Worm (Caenorhabditis elegans) whole organism, L3 larva: ENCODE results near the gene Y105C5B.3.

ENCODE experiments used
- R02D3.7 ChIP-seq: fragments of 150-350 bp; optimal IDR thresholded peaks from 2 replicates; lab custom pipeline; 2014; ENCODE audit warnings: missing biosample characterization, missing genetic modification characterization
- ZK546.5 ChIP-seq: sonication (generic microtip); optimal IDR thresholded peaks from 2 replicates; lab custom pipeline; 2017; ENCODE audit warnings: missing biosample characterization, missing genetic modification characterization
- aly-2 ChIP-seq: fragments of 150-350 bp; optimal IDR thresholded peaks from 2 replicates; lab custom pipeline; 2014; ENCODE audit warnings: missing biosample characterization, missing genetic modification characterization
- ama-1 ChIP-seq: fragments of 150-350 bp; optimal IDR thresholded peaks from 2 replicates; lab custom pipeline; 2018
- ceh-16 ChIP-seq: sonication (generic microtip); optimal IDR thresholded peaks from 2 replicates; lab custom pipeline; 2017; ENCODE audit warnings: missing biosample characterization, missing genetic modification characterization
- ceh-82 ChIP-seq: fragments of 150-350 bp; optimal IDR thresholded peaks from 2 replicates; lab custom pipeline; 2014; ENCODE audit warnings: missing biosample characterization, missing genetic modification characterization
- ceh-9 ChIP-seq: sonication (generic microtip); optimal IDR thresholded peaks from 2 replicates; lab custom pipeline; 2018; ENCODE audit warnings: missing biosample characterization, missing genetic modification characterization
- daf-12 ChIP-seq: fragments of 150-350 bp; optimal IDR thresholded peaks from 2 replicates; lab custom pipeline; 2014; ENCODE audit warnings: missing biosample characterization, missing genetic modification reagents, missing genetic modification characterization
- egl-27 ChIP-seq: sonication (generic microtip); optimal IDR thresholded peaks from 4 replicates; lab custom pipeline; 2017; ENCODE audit warnings: missing biosample characterization, missing genetic modification reagents, missing genetic modification characterization
- egl-5 ChIP-seq: fragments of 150-350 bp; optimal IDR thresholded peaks from 2 replicates; lab custom pipeline; 2017; ENCODE audit warnings: missing biosample characterization, missing genetic modification reagents, missing genetic modification characterization, inconsistent platforms
- elt-2 ChIP-seq: sonication (generic microtip); optimal IDR thresholded peaks from 2 replicates; lab custom pipeline; 2016; ENCODE audit warnings: missing genetic modification reagents, mild to moderate bottlenecking, missing genetic modification characterization, missing compliant biosample characterization
- elt-3 ChIP-seq, 3 experiments: fragments of 150-350 bp in 1 of 3; sonication (generic microtip) in 2 of 3; optimal IDR thresholded peaks; 2 replicates in 2 of 3; 4 replicates in 1 of 3; lab custom pipeline; 2014 to 2017; ENCODE audit warnings: missing biosample characterization in 3 of 3, missing genetic modification characterization in 3 of 3
- eor-1 ChIP-seq, 2 experiments: fragments of 150-350 bp; optimal IDR thresholded peaks; 2 replicates each; lab custom pipeline; 2014 to 2018; ENCODE audit warnings: missing biosample characterization in 2 of 2, missing genetic modification characterization in 2 of 2
- fkh-10 ChIP-seq: sonication (generic microtip); optimal IDR thresholded peaks from 2 replicates; lab custom pipeline; 2017; ENCODE audit warnings: missing biosample characterization, missing genetic modification reagents, missing genetic modification characterization
- fkh-2 ChIP-seq: fragments of 150-350 bp; optimal IDR thresholded peaks from 2 replicates; lab custom pipeline; 2014; ENCODE audit warnings: missing biosample characterization, missing genetic modification reagents, missing genetic modification characterization
- jun-1 ChIP-seq: fragments of 150-350 bp; optimal IDR thresholded peaks from 2 replicates; lab custom pipeline; 2014; ENCODE audit warnings: missing biosample characterization, missing genetic modification reagents, missing genetic modification characterization
- lin-15B ChIP-seq: fragments of 150-350 bp; optimal IDR thresholded peaks from 2 replicates; lab custom pipeline; 2014; ENCODE audit warnings: missing biosample characterization, missing genetic modification characterization
- lin-39 ChIP-seq: fragments of 150-350 bp; optimal IDR thresholded peaks from 2 replicates; lab custom pipeline; 2018; ENCODE audit warnings: missing biosample characterization, missing genetic modification reagents, missing genetic modification characterization
- lsy-12 ChIP-seq: sonication (generic microtip); optimal IDR thresholded peaks from 2 replicates; lab custom pipeline; 2016; ENCODE audit warnings: mild to moderate bottlenecking, missing genetic modification characterization, missing compliant biosample characterization
- mdl-1 ChIP-seq: fragments of 150-350 bp; optimal IDR thresholded peaks from 2 replicates; lab custom pipeline; 2014; ENCODE audit warnings: missing biosample characterization, missing genetic modification characterization
- mml-1 ChIP-seq: fragments of 150-350 bp; sonication (generic microtip); optimal IDR thresholded peaks from 3 replicates; lab custom pipeline; 2014; ENCODE audit warnings: missing biosample characterization, missing genetic modification characterization
- nhr-11 ChIP-seq: fragments of 150-350 bp; optimal IDR thresholded peaks from 2 replicates; lab custom pipeline; 2014; ENCODE audit warnings: missing biosample characterization, missing genetic modification characterization
- nhr-12 ChIP-seq: fragments of 150-350 bp; optimal IDR thresholded peaks from 2 replicates; lab custom pipeline; 2014; ENCODE audit warnings: missing biosample characterization, missing genetic modification characterization
- nhr-23 ChIP-seq: fragments of 150-350 bp; optimal IDR thresholded peaks from 2 replicates; lab custom pipeline; 2014; ENCODE audit warnings: missing biosample characterization, missing genetic modification reagents, missing genetic modification characterization
- nhr-237 ChIP-seq: fragments of 150-350 bp; optimal IDR thresholded peaks from 2 replicates; lab custom pipeline; 2014; ENCODE audit warnings: missing biosample characterization, missing genetic modification characterization
- nhr-25 ChIP-seq: sonication (generic microtip); optimal IDR thresholded peaks from 2 replicates; lab custom pipeline; 2017; ENCODE audit warnings: missing biosample characterization, missing genetic modification characterization
- nhr-28 ChIP-seq: fragments of 150-350 bp; optimal IDR thresholded peaks from 2 replicates; lab custom pipeline; 2014; ENCODE audit warnings: missing biosample characterization, missing genetic modification characterization
- nhr-67 ChIP-seq: fragments of 150-350 bp; optimal IDR thresholded peaks from 2 replicates; lab custom pipeline; 2014; ENCODE audit warnings: missing biosample characterization, missing genetic modification characterization
- nhr-76 ChIP-seq: fragments of 150-350 bp; sonication (generic microtip); optimal IDR thresholded peaks from 5 replicates; lab custom pipeline; 2014; ENCODE audit warnings: missing biosample characterization, missing genetic modification characterization
- nhr-77 ChIP-seq: fragments of 150-350 bp; optimal IDR thresholded peaks from 2 replicates; lab custom pipeline; 2014; ENCODE audit warnings: missing biosample characterization, missing genetic modification characterization
- pqm-1 ChIP-seq: fragments of 150-350 bp; optimal IDR thresholded peaks from 2 replicates; lab custom pipeline; 2017; ENCODE audit warnings: missing biosample characterization, missing genetic modification characterization, inconsistent platforms
- sea-2 ChIP-seq: fragments of 150-350 bp; sonication (generic microtip); optimal IDR thresholded peaks from 4 replicates; lab custom pipeline; 2014; ENCODE audit warnings: missing biosample characterization, missing genetic modification reagents, missing genetic modification characterization
- skn-1 ChIP-seq: fragments of 150-350 bp; optimal IDR thresholded peaks from 2 replicates; lab custom pipeline; 2014; ENCODE audit warnings: missing biosample characterization, missing genetic modification characterization
- snpc-4 ChIP-seq: fragments of 150-350 bp; optimal IDR thresholded peaks from 2 replicates; lab custom pipeline; 2014; ENCODE audit warnings: missing biosample characterization, missing genetic modification characterization
- unc-39 ChIP-seq: sonication (generic microtip); optimal IDR thresholded peaks from 4 replicates; lab custom pipeline; 2017; ENCODE audit warnings: missing biosample characterization, missing genetic modification characterization
- unc-62 ChIP-seq: fragments of 150-350 bp; sonication (generic microtip); optimal IDR thresholded peaks from 4 replicates; lab custom pipeline; 2014; ENCODE audit warnings: missing biosample characterization, missing genetic modification reagents, missing genetic modification characterization
- ztf-11 ChIP-seq: fragments of 150-350 bp; optimal IDR thresholded peaks from 2 replicates; lab custom pipeline; 2014; ENCODE audit warnings: missing biosample characterization, missing genetic modification characterization

The Y105C5B.3 gene

ce11 chrIV:15883922-15884321, at the start of gene Y105C5B.3:
Y105C5B.3 (plus strand) TSS chrIV:15884222.
- TF ChIP-seq fkh-2 (no peak), fkh-10 (GFP tag; lab: Kevin White, UChicago) (no peak), nhr-77 (tag; lab: Kevin White, UChicago) (no peak), skn-1 (tag; lab: Kevin White, UChicago) (no peak), ztf-11 (tag; lab: Kevin White, UChicago) (no peak), lin-15B (no peak), ceh-82 (tag; lab: Kevin White, UChicago) (no peak), ceh-9 (no peak), mdl-1 (no peak), egl-5 (tag; lab: Kevin White, UChicago) (no peak), nhr-25 (tag; lab: Kevin White, UChicago) (no peak), unc-39 (no peak), lin-39 (tag; lab: Kevin White, UChicago) (no peak), mml-1 (tag; lab: Kevin White, UChicago) (no peak)

ce11 chrIV:15844064-15844463, 40.0 kb upstream of the Y105C5B.3 start:
- TF ChIP-seq egl-27 (no peak), lin-39 (tag; lab: Kevin White, UChicago) (no peak), fkh-10 (GFP tag; lab: Kevin White, UChicago) (no peak), nhr-23 (tag; lab: Kevin White, UChicago) (no peak), nhr-28 (tag; lab: Kevin White, UChicago) (no peak), R02D3.7 (tag; lab: Kevin White, UChicago) (no peak), ztf-11 (tag; lab: Kevin White, UChicago) (no peak), nhr-12 (tag; lab: Kevin White, UChicago) (no peak), nhr-76 (tag; lab: Kevin White, UChicago) (no peak), daf-12 (tag; lab: Kevin White, UChicago) (no peak), ceh-16 (tag; lab: Kevin White, UChicago) (no peak), lin-15B (no peak), nhr-237 (tag; lab: Kevin White, UChicago) (no peak), lsy-12 (tag; lab: Kevin White, UChicago) (no peak), elt-3 (tag; optimal IDR thresholded peaks at IDR 0.05; lab: Kevin White, UChicago) (no peak), ama-1 (no peak), eor-1 (tag; optimal IDR thresholded peaks at IDR 0.05; lab: Kevin White, UChicago) (no peak), snpc-4 (tag; lab: Kevin White, UChicago) (no peak), elt-2 (no peak), nhr-11 (tag; lab: Kevin White, UChicago) (no peak)

ce11 chrIV:15846553-15846952, 37.5 kb upstream of the Y105C5B.3 start, which contains the start of gene Y105C5A.1270:
Y105C5A.1270 (minus strand) TSS chrIV:15846653.
- TF ChIP-seq R02D3.7 (tag; lab: Kevin White, UChicago) (no peak), ceh-16 (tag; lab: Kevin White, UChicago) (no peak), skn-1 (tag; lab: Kevin White, UChicago) (no peak), mdl-1 (no peak), elt-2 (no peak), sea-2 (GFP tag; lab: Kevin White, UChicago) (no peak), unc-39 (no peak), jun-1 (tag; lab: Kevin White, UChicago) (no peak), nhr-77 (tag; lab: Kevin White, UChicago) (no peak), mml-1 (tag; lab: Kevin White, UChicago) (no peak), nhr-67 (tag; lab: Kevin White, UChicago) (no peak), aly-2 (tag; lab: Kevin White, UChicago) (no peak), daf-12 (tag; lab: Kevin White, UChicago) (no peak), lin-39 (tag; lab: Kevin White, UChicago) (no peak), egl-5 (tag; lab: Kevin White, UChicago) (no peak), nhr-23 (tag; lab: Kevin White, UChicago) (no peak), lin-15B (no peak), nhr-237 (tag; lab: Kevin White, UChicago) (no peak), unc-62 (no peak), ZK546.5 (tag; lab: Kevin White, UChicago) (no peak)

ce11 chrIV:15847096-15847495, 36.9 kb upstream of the Y105C5B.3 start, which contains the start of gene Y105C5A.1269:
Y105C5A.1269 (plus strand) TSS chrIV:15847396.
- TF ChIP-seq pqm-1 (no peak), ztf-11 (tag; lab: Kevin White, UChicago) (no peak), jun-1 (tag; lab: Kevin White, UChicago) (no peak)
- TF ChIP-seq, all 47 proteins: peak for 0
